Fruit fly (Drosophila melanogaster) whole organism, adult: ENCODE data around the gene Mst89B.

Source experiments
- CG11617 ChIP-seq: fragments of 200-800 bp; sonication (Bioruptor generic); optimal IDR thresholded peaks from 2 replicates; lab custom pipeline; 2017; ENCODE audit warnings: mild to moderate bottlenecking, missing biosample characterization, missing genetic modification reagents, missing genetic modification characterization
- CG12768 ChIP-seq: fragments of 200-800 bp; sonication (Bioruptor generic); optimal IDR thresholded peaks from 2 replicates; lab custom pipeline; 2017; ENCODE audit warnings: missing biosample characterization, missing genetic modification characterization, mild to moderate bottlenecking, moderate library complexity, missing genetic modification reagents
- CG14711 ChIP-seq: fragments of 200-800 bp; sonication (Bioruptor generic); optimal IDR thresholded peaks from 2 replicates; lab custom pipeline; 2018; ENCODE audit warnings: missing biosample characterization, mild to moderate bottlenecking, missing genetic modification characterization, moderate library complexity
- CG1620 ChIP-seq: fragments of 200-800 bp; sonication (Bioruptor generic); optimal IDR thresholded peaks from 2 replicates; lab custom pipeline; 2016; ENCODE audit warnings: missing biosample characterization, missing genetic modification characterization
- CG33017 ChIP-seq: fragments of 200-800 bp; sonication (Bioruptor generic); optimal IDR thresholded peaks from 2 replicates; lab custom pipeline; 2018; ENCODE audit warnings: missing biosample characterization, mild to moderate bottlenecking, missing genetic modification characterization, moderate library complexity
- CG5204 ChIP-seq: fragments of 200-800 bp; sonication (Bioruptor generic); optimal IDR thresholded peaks from 2 replicates; lab custom pipeline; 2016; ENCODE audit warnings: missing biosample characterization, missing genetic modification characterization
- CG7045 ChIP-seq: fragments of 200-800 bp; sonication (Bioruptor generic); optimal IDR thresholded peaks from 2 replicates; lab custom pipeline; 2017; ENCODE audit warnings: missing biosample characterization, mild to moderate bottlenecking, missing genetic modification characterization
- CG7101 ChIP-seq: fragments of 200-800 bp; sonication (Bioruptor generic); optimal IDR thresholded peaks from 2 replicates; lab custom pipeline; 2018; ENCODE audit warnings: missing biosample characterization, mild to moderate bottlenecking, missing genetic modification characterization, moderate library complexity
- Clk ChIP-seq: fragments of 200-800 bp; sonication (Bioruptor generic); optimal IDR thresholded peaks from 2 replicates; lab custom pipeline; 2017; ENCODE audit warnings: missing biosample characterization, missing genetic modification characterization
- Crg-1 ChIP-seq: fragments of 200-800 bp; sonication (Bioruptor generic); optimal IDR thresholded peaks from 2 replicates; lab custom pipeline; 2016; ENCODE audit warnings: missing biosample characterization, missing genetic modification characterization
- Hr96 ChIP-seq: fragments of 200-800 bp; sonication (Bioruptor generic); optimal IDR thresholded peaks from 2 replicates; lab custom pipeline; 2016; ENCODE audit warnings: missing biosample characterization, missing genetic modification characterization
- Mnt ChIP-seq: fragments of 200-800 bp; sonication (Bioruptor generic); optimal IDR thresholded peaks from 2 replicates; lab custom pipeline; 2016; ENCODE audit warnings: missing biosample characterization, mild to moderate bottlenecking, missing genetic modification characterization
- bab1 ChIP-seq: fragments of 200-800 bp; sonication (Bioruptor generic); optimal IDR thresholded peaks from 3 replicates; lab custom pipeline; 2019; ENCODE audit warnings: missing biosample characterization, mild to moderate bottlenecking, missing genetic modification characterization, moderate library complexity
- cic ChIP-seq: fragments of 200-800 bp; sonication (Bioruptor generic); optimal IDR thresholded peaks from 2 replicates; lab custom pipeline; 2017; ENCODE audit warnings: missing biosample characterization, mild to moderate bottlenecking, missing genetic modification characterization, moderate library complexity
- cnc ChIP-seq, 2 experiments: fragments of >200 bp; optimal IDR thresholded peaks; 2 replicates each; lab custom pipeline; 2017
- kay ChIP-seq: fragments of 200-800 bp; sonication (Bioruptor generic); peaks from one replicate; lab custom pipeline; 2016; ENCODE audit warnings: missing biosample characterization, missing genetic modification characterization, borderline replicate concordance
- ovo ChIP-seq: fragments of 200-800 bp; sonication (Bioruptor generic); optimal IDR thresholded peaks from 2 replicates; lab custom pipeline; 2016; ENCODE audit warnings: missing biosample characterization, missing genetic modification characterization
- pad ChIP-seq: fragments of 200-800 bp; sonication (Bioruptor generic); optimal IDR thresholded peaks from 3 replicates; lab custom pipeline; 2017; ENCODE audit warnings: missing biosample characterization, missing genetic modification characterization, mild to moderate bottlenecking, moderate library complexity, missing genetic modification reagents
- tj ChIP-seq: fragments of 200-800 bp; sonication (Bioruptor generic); optimal IDR thresholded peaks from 3 replicates; lab custom pipeline; 2017; ENCODE audit warnings: missing biosample characterization, mild to moderate bottlenecking, missing genetic modification characterization, moderate library complexity
- toe ChIP-seq: fragments of 200-800 bp; sonication (Bioruptor generic); optimal IDR thresholded peaks from 2 replicates; lab custom pipeline; 2016; ENCODE audit warnings: missing biosample characterization, missing genetic modification characterization

The Mst89B gene

DNA sequence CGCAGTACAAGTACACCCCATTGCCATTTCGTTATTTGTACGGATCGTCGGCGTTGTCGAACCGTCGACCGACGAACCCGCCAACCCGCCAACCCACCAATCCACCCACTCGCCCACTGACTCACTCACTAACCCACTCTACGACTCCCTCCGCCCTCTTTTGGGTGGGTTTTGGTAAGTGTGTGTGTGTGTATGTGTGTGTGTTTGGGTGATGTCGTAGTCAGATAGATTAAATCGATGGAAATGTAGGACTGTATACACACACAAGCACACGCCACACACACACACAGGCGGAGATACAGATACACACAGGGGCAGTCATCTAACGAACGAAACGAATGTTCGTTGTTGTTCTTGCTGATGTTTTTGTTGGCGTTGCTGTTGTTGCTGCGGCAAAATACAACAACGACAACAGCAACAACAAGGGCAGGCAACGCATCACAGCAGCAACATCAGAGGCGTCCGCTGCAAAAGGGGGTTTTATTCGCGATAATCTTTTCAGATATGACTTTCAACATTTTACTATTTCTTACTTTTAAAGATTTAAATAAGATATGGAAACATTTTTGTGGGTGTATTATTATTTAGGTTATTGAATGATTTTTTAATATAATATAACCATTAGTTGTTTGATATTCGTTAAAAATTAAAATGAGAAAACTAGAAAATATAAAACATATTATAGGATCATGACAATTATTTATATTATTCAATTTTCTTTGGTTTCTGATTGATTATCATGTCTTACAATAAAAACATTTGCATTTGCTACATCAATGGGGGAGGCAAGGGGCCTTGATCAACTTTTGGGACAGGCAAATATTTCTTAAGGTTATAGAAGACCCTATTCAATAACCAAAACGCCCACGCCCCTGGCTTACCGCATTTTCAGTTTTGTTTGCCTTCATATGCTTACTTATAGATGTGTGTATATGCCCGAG is 45.2 kb upstream of the Mst89B start:
- TF ChIP-seq cic (GFP tag; lab: Kevin White, UChicago) (no peak), Crg-1 (GFP tag; lab: Kevin White, UChicago) (no peak), tj (GFP tag; lab: Kevin White, UChicago) (peak; percentile 66), toe (GFP tag; lab: Kevin White, UChicago) (peak; percentile 17), Hr96 (no peak), CG12768 (GFP tag; lab: Kevin White, UChicago) (peak; percentile 51), CG5204 (GFP tag; lab: Kevin White, UChicago) (peak; percentile 37), ovo (no peak), pad (GFP tag; lab: Kevin White, UChicago) (peak; percentile 62), CG7101 (peak; percentile 70), CG7045 (GFP tag; lab: Kevin White, UChicago) (peak; percentile 88), CG11617 (GFP tag; lab: Kevin White, UChicago) (peak; percentile 87), CG14711 (tag; lab: Kevin White, UChicago) (peak; percentile 37), CG33017 (tag; lab: Kevin White, UChicago) (peak; percentile 75)

DNA sequence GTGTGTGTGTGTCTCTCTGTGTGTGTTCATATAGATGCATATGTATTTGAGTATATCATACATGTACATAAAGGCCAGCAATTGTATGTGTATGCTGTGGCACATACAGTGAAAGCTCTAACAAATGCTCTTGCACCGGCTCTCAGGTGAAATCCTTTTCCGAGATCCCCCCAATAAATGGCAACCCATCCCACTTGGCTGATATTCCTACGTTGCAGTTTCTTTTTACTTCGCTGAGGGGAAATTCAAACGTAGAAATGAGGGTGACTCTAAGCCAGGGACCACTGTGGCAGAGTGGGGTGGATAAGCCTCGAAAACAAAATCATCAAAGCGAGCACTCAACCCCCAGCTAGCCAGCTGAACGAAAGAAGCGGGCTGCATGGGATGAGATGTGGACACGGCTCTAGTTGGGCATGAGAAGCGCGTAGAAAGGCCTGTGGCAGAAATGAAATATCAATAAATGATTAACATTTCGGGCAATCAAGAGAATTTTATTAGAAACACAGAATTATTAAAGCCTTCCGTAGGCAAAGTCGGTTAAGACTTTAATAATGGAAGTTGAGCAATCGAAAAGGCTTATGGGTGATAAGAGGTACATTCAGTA is 44.4 kb upstream of the Mst89B start:
- TF ChIP-seq bab1 (GFP tag; lab: Kevin White, UChicago) (peak; percentile 38), tj (GFP tag; lab: Kevin White, UChicago) (peak; percentile 44), toe (GFP tag; lab: Kevin White, UChicago) (peak; percentile 95), pad (GFP tag; lab: Kevin White, UChicago) (peak; percentile 73), kay (GFP tag; lab: Kevin White, UChicago) (peak; percentile 95), CG1620 (peak; percentile 65), CG7101 (peak; percentile 90), CG11617 (GFP tag; lab: Kevin White, UChicago) (no peak), Clk (GFP tag; lab: Kevin White, UChicago) (peak; percentile 96), CG7045 (GFP tag; lab: Kevin White, UChicago) (peak; percentile 94), Mnt (GFP tag; lab: Kevin White, UChicago) (peak; percentile 82), CG14711 (tag; lab: Kevin White, UChicago) (peak; percentile 88), Crg-1 (GFP tag; lab: Kevin White, UChicago) (peak; percentile 74), cnc (optimal IDR thresholded peaks at IDR 0.05; lab: Kevin White, UChicago) (no peak), Hr96 (peak; percentile 92), cic (GFP tag; lab: Kevin White, UChicago) (peak; percentile 78), CG12768 (GFP tag; lab: Kevin White, UChicago) (peak; percentile 98), CG5204 (GFP tag; lab: Kevin White, UChicago) (peak; percentile 94), ovo (no peak), CG33017 (tag; lab: Kevin White, UChicago) (peak; percentile 96)

DNA sequence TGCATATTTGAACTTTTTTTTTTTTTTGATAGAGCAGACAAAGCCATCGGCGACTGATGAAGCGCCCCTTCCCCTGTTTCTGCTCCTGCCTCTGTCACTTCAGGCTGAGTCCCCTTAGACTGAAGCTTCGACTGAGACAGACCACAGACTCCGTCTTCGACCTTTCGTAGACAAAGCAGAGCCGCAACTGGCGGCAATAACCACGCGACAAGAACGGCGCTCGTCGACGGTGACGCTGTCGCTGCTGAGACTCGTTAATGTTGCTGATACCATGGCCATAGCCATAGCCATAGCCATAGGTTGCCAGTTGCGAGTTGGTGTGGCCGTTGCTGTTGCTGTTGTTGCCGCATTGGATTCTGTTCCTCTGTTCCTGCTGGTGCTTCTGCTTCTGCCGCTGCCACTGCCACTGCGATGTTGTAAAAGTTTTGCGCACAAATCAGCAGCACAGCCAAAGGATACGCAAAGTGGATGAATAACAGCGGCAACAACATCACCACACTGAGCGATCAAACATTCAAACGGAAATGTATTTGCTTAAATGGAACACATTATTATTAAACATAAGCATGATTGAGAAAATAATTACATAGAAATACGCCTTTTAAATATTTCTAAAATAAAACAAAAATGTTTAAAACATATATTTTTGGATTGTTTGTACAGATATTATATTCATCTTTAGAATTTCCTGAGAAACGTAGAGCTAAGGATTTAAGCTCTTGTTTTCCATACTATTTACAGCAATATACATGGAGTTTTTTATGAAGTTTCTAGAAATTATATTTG is 43.4 kb upstream of the Mst89B start:
- no peak for TF ChIP-seq CG33017 (tag; lab: Kevin White, UChicago)
- no peak for TF ChIP-seq toe (GFP tag; lab: Kevin White, UChicago)
- no peak for TF ChIP-seq Hr96
- TF ChIP-seq Crg-1 (GFP tag; lab: Kevin White, UChicago): no peak
- no peak for TF ChIP-seq kay (GFP tag; lab: Kevin White, UChicago)
- TF ChIP-seq Clk (GFP tag; lab: Kevin White, UChicago): no peak
- no peak for TF ChIP-seq CG7101
- TF ChIP-seq cnc (optimal IDR thresholded peaks at IDR 0.05; lab: Kevin White, UChicago): no peak
- TF ChIP-seq pad (GFP tag; lab: Kevin White, UChicago): no peak
- TF ChIP-seq CG11617 (GFP tag; lab: Kevin White, UChicago): no peak
- TF ChIP-seq CG7045 (GFP tag; lab: Kevin White, UChicago): no peak
- no peak for TF ChIP-seq cic (GFP tag; lab: Kevin White, UChicago)
- no peak for TF ChIP-seq CG12768 (GFP tag; lab: Kevin White, UChicago)

DNA sequence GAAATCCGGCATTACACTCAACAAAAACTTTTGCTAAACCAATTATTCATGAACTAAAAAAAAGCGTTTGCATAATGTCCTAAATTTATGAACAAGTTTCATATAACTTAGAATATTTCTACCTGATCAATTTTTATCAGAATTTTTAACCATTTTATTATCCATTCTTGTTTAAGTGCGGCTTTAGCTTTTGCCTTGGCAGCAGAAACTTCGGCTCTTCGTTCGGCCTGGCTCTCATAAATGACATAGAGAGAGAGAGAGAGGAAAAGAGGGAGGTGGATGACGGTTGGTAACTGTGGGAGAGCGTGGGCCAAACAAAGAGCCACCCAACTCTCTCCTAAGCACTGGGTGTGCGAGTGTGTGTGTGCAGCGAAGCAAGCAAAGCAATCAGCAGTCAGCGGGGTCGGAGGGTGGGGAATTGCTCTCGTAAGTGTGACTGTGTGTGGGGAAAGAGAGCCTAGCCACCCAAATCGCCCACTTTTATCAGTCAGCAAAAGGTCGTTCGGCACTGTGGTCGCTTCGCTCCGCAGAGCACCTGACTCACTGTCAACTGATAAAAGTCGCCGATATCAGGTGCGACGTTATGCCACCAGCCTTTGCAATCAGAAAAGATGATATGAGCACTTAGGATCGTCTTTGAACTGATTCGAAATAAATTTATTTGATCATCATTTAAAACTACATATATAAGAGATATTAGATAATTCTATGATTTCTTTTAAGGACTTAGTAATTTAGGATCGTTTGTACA is 42.2 kb upstream of the Mst89B start:
- TF ChIP-seq tj (GFP tag; lab: Kevin White, UChicago) (peak; percentile 99), CG1620 (peak; percentile 37), CG7045 (GFP tag; lab: Kevin White, UChicago) (peak; percentile 95), Hr96 (peak; percentile 90), CG14711 (tag; lab: Kevin White, UChicago) (peak; percentile 89), CG7101 (peak; percentile 95), Clk (GFP tag; lab: Kevin White, UChicago) (peak; percentile 83), CG11617 (GFP tag; lab: Kevin White, UChicago) (peak; percentile 92), pad (GFP tag; lab: Kevin White, UChicago) (peak; percentile 72), cnc (optimal IDR thresholded peaks at IDR 0.05; lab: Kevin White, UChicago) (no peak), Mnt (GFP tag; lab: Kevin White, UChicago) (peak; percentile 61), CG12768 (GFP tag; lab: Kevin White, UChicago) (peak; percentile 89), CG5204 (GFP tag; lab: Kevin White, UChicago) (peak; percentile 91), bab1 (GFP tag; lab: Kevin White, UChicago) (peak; percentile 91), toe (GFP tag; lab: Kevin White, UChicago) (peak; percentile 57), CG33017 (tag; lab: Kevin White, UChicago) (peak; percentile 94), Crg-1 (GFP tag; lab: Kevin White, UChicago) (peak; percentile 73), kay (GFP tag; lab: Kevin White, UChicago) (peak; percentile 91), ovo (peak; percentile 33), cic (GFP tag; lab: Kevin White, UChicago) (peak; percentile 85)
